Fruit fly (Drosophila melanogaster): ENCODE results near the gene CG14903.

DNA sequence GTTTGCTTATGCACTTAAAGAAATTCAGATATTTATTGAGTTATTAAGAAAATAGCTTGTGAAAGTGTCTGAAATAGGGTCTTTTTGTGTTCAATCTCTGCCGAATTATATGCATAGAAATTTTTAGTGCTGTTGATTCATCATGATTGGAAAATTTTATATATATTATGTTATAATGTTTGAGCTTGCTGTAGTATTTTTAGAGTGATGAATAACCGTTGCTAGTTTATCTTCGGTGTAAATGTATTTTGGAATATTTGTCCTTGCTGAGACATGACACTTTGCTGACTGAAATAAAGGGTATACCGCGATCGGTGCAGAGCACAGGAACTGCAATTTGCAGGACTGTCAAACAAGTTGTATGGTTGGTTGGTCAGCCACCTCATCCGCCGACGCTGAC, 31.6 kb downstream of the CG14903 start:
- TF ChIP-seq CG4318 (GFP tag; optimal IDR thresholded peaks at IDR 0.05) = no peak
- TF ChIP-seq dac (GFP tag; optimal IDR thresholded peaks at IDR 0.05) = no peak
- TF ChIP-seq vri (GFP tag; optimal IDR thresholded peaks at IDR 0.05) = no peak
- no peak for TF ChIP-seq CG31627 (GFP tag; optimal IDR thresholded peaks at IDR 0.05)

All from whole organism, prepupa.